Fruit fly (Drosophila melanogaster): ENCODE results near the gene CG31789.
A peak's percentile ranks its signal among the peaks of the same experiment; 100 is the strongest.

CG31789 gene

dm6 chr2L:18605549-18605948, at the start of gene CG31789:
CG31789 (plus strand) TSS chr2L:18605928.
- TF ChIP-seq pan (optimal IDR thresholded peaks at IDR 0.05) (no peak), psq (optimal IDR thresholded peaks at IDR 0.05) (no peak), Dll (optimal IDR thresholded peaks at IDR 0.05) (no peak), usp (GFP tag; optimal IDR thresholded peaks at IDR 0.05) (no peak), CG8478 (optimal IDR thresholded peaks at IDR 0.05) (no peak), EcR (GFP tag; optimal IDR thresholded peaks at IDR 0.05) (no peak)

- TF ChIP-seq usp (GFP tag; optimal IDR thresholded peaks at IDR 0.05), result no peak
- no peak for TF ChIP-seq Dll (optimal IDR thresholded peaks at IDR 0.05)
- no peak for TF ChIP-seq CG8478 (optimal IDR thresholded peaks at IDR 0.05)
Measured at dm6 chr2L:18556384-18556783, 49.3 kb upstream of the CG31789 start.

dm6 chr2L:18557965-18558537, 47.7 kb upstream of the CG31789 start:
- TF ChIP-seq psq (optimal IDR thresholded peaks at IDR 0.05), result no peak
- TF ChIP-seq Dll (optimal IDR thresholded peaks at IDR 0.05), result no peak
- no peak for TF ChIP-seq CG8478 (optimal IDR thresholded peaks at IDR 0.05)
- TF ChIP-seq pan (optimal IDR thresholded peaks at IDR 0.05), result no peak
- TF ChIP-seq usp (GFP tag; optimal IDR thresholded peaks at IDR 0.05), result no peak
- no peak for TF ChIP-seq EcR (GFP tag; optimal IDR thresholded peaks at IDR 0.05)

DNA sequence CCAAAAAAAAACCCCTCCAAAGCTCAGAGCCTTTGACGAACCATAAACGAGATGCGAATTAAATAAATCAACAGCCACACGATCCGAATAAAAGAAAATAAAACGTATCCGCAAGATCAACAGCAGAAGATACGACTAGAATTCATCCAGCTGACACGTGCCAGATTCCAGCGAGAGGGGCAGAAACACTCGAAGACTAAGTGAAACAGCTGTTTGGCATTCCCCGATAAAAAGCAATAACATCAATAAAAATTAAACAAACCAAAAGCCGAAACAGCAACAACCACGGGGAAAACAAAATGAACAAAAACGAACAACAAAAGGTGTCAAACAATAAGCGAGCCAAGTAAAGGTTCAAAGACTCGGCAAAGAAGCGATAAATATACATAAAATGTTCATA, 46.6 kb upstream of the CG31789 start:
- TF ChIP-seq pan (optimal IDR thresholded peaks at IDR 0.05) (no peak), psq (optimal IDR thresholded peaks at IDR 0.05) (no peak), usp (GFP tag; optimal IDR thresholded peaks at IDR 0.05) (no peak), Dll (optimal IDR thresholded peaks at IDR 0.05) (no peak), CG8478 (optimal IDR thresholded peaks at IDR 0.05) (no peak), EcR (GFP tag; optimal IDR thresholded peaks at IDR 0.05) (no peak)

dm6 chr2L:18561018-18561417, 44.7 kb upstream of the CG31789 start:
- TF ChIP-seq pan (optimal IDR thresholded peaks at IDR 0.05) (no peak), CG8478 (optimal IDR thresholded peaks at IDR 0.05) (no peak), usp (GFP tag; optimal IDR thresholded peaks at IDR 0.05) (no peak), Dll (optimal IDR thresholded peaks at IDR 0.05) (no peak), psq (optimal IDR thresholded peaks at IDR 0.05) (no peak), EcR (GFP tag; optimal IDR thresholded peaks at IDR 0.05) (no peak)

- TF ChIP-seq psq (optimal IDR thresholded peaks at IDR 0.05), result no peak
- TF ChIP-seq EcR (GFP tag; optimal IDR thresholded peaks at IDR 0.05), result peak; percentile 55 to 72
Measured at dm6 chr2L:18561522-18562119, 44.1 kb upstream of the CG31789 start.

- no peak for TF ChIP-seq Dll (optimal IDR thresholded peaks at IDR 0.05)
- TF ChIP-seq psq (optimal IDR thresholded peaks at IDR 0.05), result no peak
- peak in 1 of 2 experiments; percentile 9 for TF ChIP-seq EcR (GFP tag; optimal IDR thresholded peaks at IDR 0.05)
Measured at dm6 chr2L:18562573-18562972, 43.2 kb upstream of the CG31789 start.

dm6 chr2L:18563020-18563546, 42.6 kb upstream of the CG31789 start:
- TF ChIP-seq psq (optimal IDR thresholded peaks at IDR 0.05) (no peak), CG8478 (optimal IDR thresholded peaks at IDR 0.05) (no peak), pan (optimal IDR thresholded peaks at IDR 0.05) (no peak), Dll (optimal IDR thresholded peaks at IDR 0.05) (no peak), usp (GFP tag; optimal IDR thresholded peaks at IDR 0.05) (no peak), EcR (GFP tag; optimal IDR thresholded peaks at IDR 0.05) (no peak)

DNA sequence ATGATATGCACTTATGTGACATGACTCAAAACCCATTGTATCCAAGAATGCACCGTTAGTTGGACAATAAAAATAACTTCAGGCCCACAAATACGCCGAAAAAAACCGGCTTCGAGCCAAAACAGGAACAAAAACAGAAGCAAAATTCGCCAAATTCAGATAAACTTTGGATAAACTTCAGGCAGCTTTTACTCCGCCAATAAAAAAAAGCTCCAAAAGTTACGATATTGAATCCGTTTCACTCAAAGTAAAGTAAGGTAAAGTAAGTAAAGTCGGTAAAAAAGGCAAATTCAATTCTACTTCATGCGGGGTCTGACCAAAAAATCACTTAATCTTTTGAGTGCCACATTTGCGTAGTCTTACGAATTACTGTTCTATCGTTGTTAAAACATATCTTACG, 41.7 kb upstream of the CG31789 start:
- TF ChIP-seq psq (optimal IDR thresholded peaks at IDR 0.05), result no peak
- TF ChIP-seq EcR (GFP tag; optimal IDR thresholded peaks at IDR 0.05), result no peak
- TF ChIP-seq CG8478 (optimal IDR thresholded peaks at IDR 0.05), result no peak
- TF ChIP-seq usp (GFP tag; optimal IDR thresholded peaks at IDR 0.05), result no peak
- TF ChIP-seq pan (optimal IDR thresholded peaks at IDR 0.05), result no peak
- no peak for TF ChIP-seq Dll (optimal IDR thresholded peaks at IDR 0.05)

- TF ChIP-seq usp (GFP tag; optimal IDR thresholded peaks at IDR 0.05), result no peak
- no peak for TF ChIP-seq CG8478 (optimal IDR thresholded peaks at IDR 0.05)
- TF ChIP-seq EcR (GFP tag; optimal IDR thresholded peaks at IDR 0.05), result no peak
- TF ChIP-seq Dll (optimal IDR thresholded peaks at IDR 0.05), result no peak
- no peak for TF ChIP-seq pan (optimal IDR thresholded peaks at IDR 0.05)
- no peak for TF ChIP-seq psq (optimal IDR thresholded peaks at IDR 0.05)
Measured at dm6 chr2L:18564417-18564816, 41.3 kb upstream of the CG31789 start.

- TF ChIP-seq usp (GFP tag; optimal IDR thresholded peaks at IDR 0.05) (no peak), psq (optimal IDR thresholded peaks at IDR 0.05) (no peak), Dll (optimal IDR thresholded peaks at IDR 0.05) (no peak), CG8478 (optimal IDR thresholded peaks at IDR 0.05) (no peak), pan (optimal IDR thresholded peaks at IDR 0.05) (no peak), EcR (GFP tag; optimal IDR thresholded peaks at IDR 0.05) (no peak)
Measured at dm6 chr2L:18566235-18567158, 39.2 kb upstream of the CG31789 start.

DNA sequence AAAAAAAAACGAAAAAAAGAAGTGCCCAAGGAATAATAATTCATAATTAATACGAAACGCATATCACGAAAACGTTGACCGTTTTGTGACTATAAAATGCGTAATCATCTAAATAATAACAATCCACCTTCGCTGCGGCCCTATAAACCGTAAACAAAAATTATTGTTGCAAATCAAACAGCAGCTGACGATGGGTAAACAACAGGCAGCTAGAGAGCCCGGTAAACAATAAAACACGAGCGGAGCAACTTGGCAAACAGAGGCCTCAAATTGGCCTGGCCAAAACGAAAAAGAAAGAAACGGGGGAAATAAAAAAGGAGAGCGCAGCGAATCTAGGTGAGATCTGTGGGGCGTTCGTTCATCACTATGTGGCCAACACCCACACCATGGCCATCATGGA, 38.2 kb upstream of the CG31789 start:
- TF ChIP-seq usp (GFP tag; optimal IDR thresholded peaks at IDR 0.05) (no peak), CG8478 (optimal IDR thresholded peaks at IDR 0.05) (no peak), EcR (GFP tag; optimal IDR thresholded peaks at IDR 0.05) (no peak), psq (optimal IDR thresholded peaks at IDR 0.05) (no peak), Dll (optimal IDR thresholded peaks at IDR 0.05) (no peak), pan (optimal IDR thresholded peaks at IDR 0.05) (no peak)
